Worm (Caenorhabditis elegans) whole organism, L1 larva: ENCODE results near the gene ZK1098.2.

Experiments used
- C16A3.4 ChIP-seq: fragments of 150-350 bp; optimal IDR thresholded peaks from 2 replicates; lab custom pipeline; 2014; ENCODE audit warnings: missing biosample characterization, missing genetic modification characterization
- F16B12.6 ChIP-seq: fragments of 150-350 bp; optimal IDR thresholded peaks from 2 replicates; lab custom pipeline; 2014; ENCODE audit warnings: missing biosample characterization, missing genetic modification characterization
- aha-1 ChIP-seq: fragments of 150-350 bp; optimal IDR thresholded peaks from 2 replicates; lab custom pipeline; 2014; ENCODE audit warnings: missing biosample characterization, missing genetic modification characterization
- alr-1 ChIP-seq: fragments of 200-800 bp; sonication (Bioruptor generic); optimal IDR thresholded peaks from 2 replicates; lab custom pipeline; 2018; ENCODE audit warnings: borderline replicate concordance, mild to moderate bottlenecking, missing genetic modification characterization, missing compliant biosample characterization
- aly-2 ChIP-seq: fragments of 150-350 bp; optimal IDR thresholded peaks from 2 replicates; lab custom pipeline; 2014; ENCODE audit warnings: missing biosample characterization, missing genetic modification characterization
- blmp-1 ChIP-seq: fragments of 150-350 bp; optimal IDR thresholded peaks from 2 replicates; lab custom pipeline; 2014; ENCODE audit warnings: missing biosample characterization, missing genetic modification characterization
- ceh-63 ChIP-seq: fragments of 200-800 bp; sonication (Bioruptor generic); optimal IDR thresholded peaks from 2 replicates; lab custom pipeline; 2018; ENCODE audit warnings: mild to moderate bottlenecking, missing genetic modification characterization, missing compliant biosample characterization
- ceh-82 ChIP-seq, 3 experiments: fragments of 150-350 bp in 1 of 3; sonication (generic microtip) in 2 of 3; optimal IDR thresholded peaks; 2 replicates each; lab custom pipeline; 2014 to 2017; ENCODE audit warnings: missing biosample characterization in 3 of 3, missing genetic modification characterization in 3 of 3
- ceh-88 ChIP-seq: fragments of 200-800 bp; sonication (Bioruptor generic); IDR thresholded peaks from 2 replicates; pipeline ENCODE4 v1.3.6; 2022; ENCODE audit warnings: missing genetic modification characterization, missing compliant biosample characterization
- ceh-90 ChIP-seq: sonication (generic microtip); optimal IDR thresholded peaks from 2 replicates; lab custom pipeline; 2016; ENCODE audit warnings: missing genetic modification characterization, missing compliant biosample characterization
- dpl-1 ChIP-seq, 3 experiments: fragments of 150-350 bp in 2 of 3; sonication (generic microtip) in 1 of 3; optimal IDR thresholded peaks; 2 replicates each; lab custom pipeline; 2014 to 2017; ENCODE audit warnings: missing biosample characterization in 3 of 3, missing genetic modification characterization in 3 of 3, missing genetic modification reagents in 3 of 3
- efl-1 ChIP-seq, 4 experiments: fragments of 150-350 bp; optimal IDR thresholded peaks in 3 of 4; peaks in 1 of 4; 1 replicate in 1 of 4; 2 replicates in 3 of 4; lab custom pipeline; 2014; ENCODE audit warnings: missing biosample characterization in 2 of 4, missing genetic modification characterization in 2 of 4, missing genetic modification reagents in 2 of 4
- elt-2 ChIP-seq: sonication (generic microtip); optimal IDR thresholded peaks from 2 replicates; lab custom pipeline; 2016; ENCODE audit warnings: missing genetic modification characterization, mild to moderate bottlenecking, inconsistent platforms, missing compliant biosample characterization, missing genetic modification reagents
- elt-3 ChIP-seq, 6 experiments: fragments of 150-350 bp in 1 of 6; sonication (generic microtip); optimal IDR thresholded peaks; 2 replicates each; lab custom pipeline; 2017 to 2018; ENCODE audit warnings: missing biosample characterization in 6 of 6, missing genetic modification characterization in 6 of 6, inconsistent platforms in 1 of 6
- ets-5 ChIP-seq: fragments of 200-800 bp; sonication (Bioruptor generic); IDR thresholded peaks from 2 replicates; pipeline ENCODE4 v1.3.6; 2022; ENCODE audit warnings: missing genetic modification characterization, missing compliant biosample characterization
- fkh-8 ChIP-seq: sonication (generic microtip); optimal IDR thresholded peaks from 2 replicates; lab custom pipeline; 2016; ENCODE audit warnings: mild to moderate bottlenecking, missing genetic modification characterization, missing compliant biosample characterization
- hlh-4 ChIP-seq: sonication (generic microtip); optimal IDR thresholded peaks from 2 replicates; lab custom pipeline; 2016; ENCODE audit warnings: mild to moderate bottlenecking, missing genetic modification characterization, missing compliant biosample characterization
- irx-1 ChIP-seq: sonication (generic microtip); optimal IDR thresholded peaks from 2 replicates; lab custom pipeline; 2016; ENCODE audit warnings: missing genetic modification characterization, missing compliant biosample characterization
- lin-14 ChIP-seq: fragments of 200-800 bp; sonication (Bioruptor generic); optimal IDR thresholded peaks from 2 replicates; lab custom pipeline; 2018; ENCODE audit warnings: mild to moderate bottlenecking, missing genetic modification characterization, moderate library complexity, missing compliant biosample characterization
- lin-39 ChIP-seq: fragments of 150-350 bp; optimal IDR thresholded peaks from 2 replicates; lab custom pipeline; 2014; ENCODE audit warnings: missing biosample characterization, missing genetic modification reagents, missing genetic modification characterization
- lir-3 ChIP-seq: sonication (generic microtip); optimal IDR thresholded peaks from 2 replicates; lab custom pipeline; 2016; ENCODE audit warnings: mild to moderate bottlenecking, missing genetic modification characterization, moderate library complexity, missing compliant biosample characterization; ENCODE audit not compliant: poor library complexity
- mef-2 ChIP-seq: fragments of 150-350 bp; optimal IDR thresholded peaks from 2 replicates; lab custom pipeline; 2014; ENCODE audit warnings: missing biosample characterization, missing genetic modification characterization
- nhr-11 ChIP-seq: fragments of 150-350 bp; optimal IDR thresholded peaks from 2 replicates; lab custom pipeline; 2014; ENCODE audit warnings: missing biosample characterization, missing genetic modification characterization
- nhr-12 ChIP-seq: sonication (generic microtip); optimal IDR thresholded peaks from 2 replicates; lab custom pipeline; 2017; ENCODE audit warnings: missing biosample characterization, missing genetic modification characterization
- nhr-28 ChIP-seq: fragments of 150-350 bp; optimal IDR thresholded peaks from 2 replicates; lab custom pipeline; 2014; ENCODE audit warnings: missing biosample characterization, missing genetic modification characterization
- pag-3 ChIP-seq: sonication (generic microtip); optimal IDR thresholded peaks from 2 replicates; lab custom pipeline; 2017; ENCODE audit warnings: missing genetic modification characterization, mild to moderate bottlenecking, missing compliant biosample characterization, antibody characterized with exemption, borderline replicate concordance; ENCODE audit not compliant: insufficient read depth
- rnt-1 ChIP-seq: sonication (generic microtip); optimal IDR thresholded peaks from 2 replicates; lab custom pipeline; 2016; ENCODE audit warnings: mild to moderate bottlenecking, missing genetic modification characterization, moderate library complexity, missing compliant biosample characterization
- snu-23 ChIP-seq: sonication (generic microtip); optimal IDR thresholded peaks from 2 replicates; lab custom pipeline; 2016; ENCODE audit warnings: missing genetic modification characterization, missing compliant biosample characterization
- swsn-7 ChIP-seq: sonication (generic microtip); optimal IDR thresholded peaks from 2 replicates; lab custom pipeline; 2016; ENCODE audit warnings: missing genetic modification characterization, missing compliant biosample characterization
- tlp-1 ChIP-seq: fragments of 150-350 bp; optimal IDR thresholded peaks from 2 replicates; lab custom pipeline; 2014; ENCODE audit warnings: missing biosample characterization, missing genetic modification characterization
- unc-30 ChIP-seq: sonication (generic microtip); optimal IDR thresholded peaks from 2 replicates; lab custom pipeline; 2017; ENCODE audit warnings: missing biosample characterization, missing genetic modification characterization
- unc-62 ChIP-seq: fragments of 150-350 bp; optimal IDR thresholded peaks from 2 replicates; lab custom pipeline; 2014; ENCODE audit warnings: missing biosample characterization, missing genetic modification reagents, missing genetic modification characterization
- vab-15 ChIP-seq: sonication (generic microtip); optimal IDR thresholded peaks from 2 replicates; lab custom pipeline; 2017; ENCODE audit warnings: missing genotype, mild to moderate bottlenecking, missing genetic modification characterization, missing compliant biosample characterization
- xbp-1 ChIP-seq: sonication (generic microtip); optimal IDR thresholded peaks from 2 replicates; lab custom pipeline; 2016; ENCODE audit warnings: missing genetic modification characterization, missing compliant biosample characterization
- zag-1 ChIP-seq: fragments of 150-350 bp; optimal IDR thresholded peaks from 2 replicates; lab custom pipeline; 2014; ENCODE audit warnings: missing biosample characterization, missing genetic modification characterization
- zip-4 ChIP-seq: fragments of 200-800 bp; sonication (Bioruptor generic); optimal IDR thresholded peaks from 2 replicates; lab custom pipeline; 2018; ENCODE audit warnings: mild to moderate bottlenecking, missing genetic modification characterization, moderate library complexity, missing compliant biosample characterization
- ztf-11 ChIP-seq, 2 experiments: sonication (generic microtip); optimal IDR thresholded peaks; 2 replicates each; lab custom pipeline; 2016 to 2017; ENCODE audit warnings: missing genetic modification characterization in 2 of 2, missing biosample characterization in 1 of 2, missing compliant biosample characterization in 1 of 2
- ztf-4 ChIP-seq: fragments of 150-350 bp; optimal IDR thresholded peaks from 2 replicates; lab custom pipeline; 2014; ENCODE audit warnings: missing biosample characterization, missing genetic modification characterization

The ZK1098.2 gene

DNA sequence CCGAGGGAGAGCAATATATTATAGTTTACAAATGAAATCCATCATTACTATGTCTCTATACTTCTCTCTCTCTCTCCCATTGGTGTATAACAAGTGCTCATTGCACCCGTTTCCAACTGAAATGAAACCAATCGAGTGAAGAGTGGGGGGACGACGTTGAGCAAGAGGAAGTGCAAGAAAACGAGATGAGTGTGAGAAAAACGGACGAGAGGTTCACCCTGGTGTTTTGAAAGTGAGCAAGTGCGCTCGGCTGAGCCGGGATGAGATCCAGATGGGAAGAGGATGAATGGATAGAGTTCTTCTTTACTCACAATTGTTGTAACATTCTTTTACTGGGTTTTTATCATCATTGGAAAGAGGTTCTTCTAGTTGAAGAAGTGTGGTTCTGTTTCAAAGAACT lies 45.2 kb upstream of the ZK1098.2 start (continued):
- TF ChIP-seq vab-15 (tag; lab: Kevin White, UChicago) (no peak), xbp-1 (tag; lab: Kevin White, UChicago) (peak; percentile 14), dpl-1 (GFP tag; optimal IDR thresholded peaks at IDR 0.05; lab: Kevin White, UChicago) (peak in 1 of 3 experiments; percentile 41), aha-1 (no peak), ceh-63 (no peak)
- TF ChIP-seq, all 84 proteins: peak for 19

DNA sequence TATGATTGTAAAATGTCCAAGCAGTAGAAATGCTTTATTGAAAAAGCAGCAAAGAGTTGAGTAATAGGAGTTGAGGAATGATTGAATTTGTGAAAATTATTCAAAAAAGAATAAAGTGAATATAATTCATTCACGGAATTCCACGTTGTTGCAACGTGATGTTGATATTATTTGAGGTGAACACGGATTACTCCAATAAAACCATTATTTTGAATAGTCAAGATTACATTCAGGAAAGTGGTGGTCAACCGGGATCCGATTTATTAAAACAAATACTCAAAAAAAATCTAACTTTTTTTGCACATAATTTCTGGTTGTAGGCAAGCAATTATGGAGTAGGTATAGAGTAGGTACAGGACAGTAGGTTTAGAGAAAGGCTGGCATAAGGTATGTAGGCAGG lies 43.6 kb upstream of the ZK1098.2 start, which contains the start of gene bre-3:
Gene bre-3, minus strand, starts transcription at position 101 of the 400 bp plus-strand sequence.
- TF ChIP-seq elt-3 (tag; optimal IDR thresholded peaks at IDR 0.05; lab: Kevin White, UChicago) (no peak), irx-1 (no peak), nhr-28 (tag; lab: Kevin White, UChicago) (no peak), lin-14 (no peak), ceh-88 (GFP tag; lab: Robert Waterston, UW) (no peak), mef-2 (tag; lab: Kevin White, UChicago) (no peak), ceh-90 (tag; lab: Kevin White, UChicago) (no peak), swsn-7 (tag; lab: Kevin White, UChicago) (no peak), nhr-11 (tag; lab: Kevin White, UChicago) (no peak), aly-2 (tag; lab: Kevin White, UChicago) (no peak), ztf-4 (no peak), pag-3 (tag; lab: Kevin White, UChicago) (no peak), lir-3 (tag; lab: Kevin White, UChicago) (no peak), rnt-1 (tag; lab: Kevin White, UChicago) (no peak), elt-2 (tag; lab: Kevin White, UChicago) (no peak), ztf-11 (tag; optimal IDR thresholded peaks at IDR 0.05; lab: Kevin White, UChicago) (no peak)

- TF ChIP-seq blmp-1 (no peak), elt-2 (tag; lab: Kevin White, UChicago) (peak; percentile 6)
Measured at ce11 chrIII:9487454-9487853, 41.5 kb upstream of the ZK1098.2 start.

ce11 chrIII:9488027-9488426 lies 40.9 kb upstream of the ZK1098.2 start:
- TF ChIP-seq lin-14 (no peak), ets-5 (GFP tag; lab: Robert Waterston, UW) (no peak), ceh-88 (GFP tag; lab: Robert Waterston, UW) (no peak), efl-1 (optimal IDR thresholded peaks at IDR 0.05; lab: Kevin White, UChicago) (no peak), efl-1 (GFP tag; optimal IDR thresholded peaks at IDR 0.05 in 1 of 2; lab: Kevin White, UChicago) (no peak), fkh-8 (tag; lab: Kevin White, UChicago) (no peak), unc-62 (no peak), F16B12.6 (tag; lab: Kevin White, UChicago) (no peak), tlp-1 (tag; lab: Kevin White, UChicago) (no peak), C16A3.4 (tag; lab: Kevin White, UChicago) (no peak), snu-23 (GFP tag; lab: Kevin White, UChicago) (no peak), ztf-4 (no peak), nhr-11 (tag; lab: Kevin White, UChicago) (no peak), hlh-4 (no peak), ceh-82 (tag; optimal IDR thresholded peaks at IDR 0.05; lab: Kevin White, UChicago) (no peak), nhr-12 (tag; lab: Kevin White, UChicago) (no peak), lin-39 (tag; lab: Kevin White, UChicago) (no peak), zip-4 (GFP tag; lab: Kevin White, UChicago) (no peak), zag-1 (tag; lab: Kevin White, UChicago) (no peak), alr-1 (tag; lab: Kevin White, UChicago) (no peak), unc-30 (tag; lab: Kevin White, UChicago) (no peak)
